Worm (Caenorhabditis elegans) whole organism, dauer: Measurements from ENCODE around the gene gst-7.
"Not testable (repeated sequence)": the region's sequence is repeated elsewhere in the genome, so short reads cannot be mapped to it uniquely, and the experiment has no call there.

Experiments used
- unc-62 ChIP-seq: sonication (generic microtip); optimal IDR thresholded peaks from 2 replicates; lab custom pipeline; 2017; ENCODE audit warnings: missing biosample characterization, missing genetic modification reagents, missing genetic modification characterization

Gene gst-7

ce11 chrII:4869793-4870343 lies 12.0 kb upstream of the gst-7 start:
- TF ChIP-seq unc-62 (GFP tag; lab: Kevin White, UChicago) = no peak

ce11 chrII:4870691-4871090 lies 11.2 kb upstream of the gst-7 start, which contains the start of gene col-20:
TSS of gene col-20 (minus strand) at chrII:4870791.
- TF ChIP-seq unc-62 (GFP tag; lab: Kevin White, UChicago) = no peak

- TF ChIP-seq unc-62 (GFP tag; lab: Kevin White, UChicago) = no peak
These were observed 10.0 kb upstream of the gst-7 start for ce11 chrII:4871834-4872233.

- TF ChIP-seq unc-62 (GFP tag; lab: Kevin White, UChicago) = no peak
These were observed 8.8 kb upstream of the gst-7 start, which contains the start of gene col-73 for ce11 chrII:4873029-4873428. TSS of gene col-73 (minus strand) at chrII:4873129.

ce11 chrII:4874335-4874861 lies 7.5 kb upstream of the gst-7 start, which contains the start of gene F11G11.15:
TSS of gene F11G11.15 (plus strand) at chrII:4874845.
- TF ChIP-seq unc-62 (GFP tag; lab: Kevin White, UChicago) = no peak

ce11 chrII:4876091-4876490 lies 5.8 kb upstream of the gst-7 start, which contains the start of gene F11G11.13:
TSS of gene F11G11.13 (minus strand) at chrII:4876179.
- no peak for TF ChIP-seq unc-62 (GFP tag; lab: Kevin White, UChicago)

ce11 chrII:4879629-4880028 lies 2.2 kb upstream of the gst-7 start, which contains the start of gene gst-6:
TSS of gene gst-6 (plus strand) at chrII:4879891.
- TF ChIP-seq unc-62 (GFP tag; lab: Kevin White, UChicago) = no peak

ce11 chrII:4882498-4882897 lies 636 bp downstream of the gst-7 start:
- TF ChIP-seq unc-62 (GFP tag; lab: Kevin White, UChicago) = no peak

- no peak for TF ChIP-seq unc-62 (GFP tag; lab: Kevin White, UChicago)
These were observed 1.6 kb downstream of the gst-7 start, which contains the start of gene gst-8 for ce11 chrII:4883412-4883811. TSS of gene gst-8 (plus strand) at chrII:4883712.

- no peak for TF ChIP-seq unc-62 (GFP tag; lab: Kevin White, UChicago)
These were observed 2.5 kb downstream of the gst-7 start for ce11 chrII:4884403-4884802.

ce11 chrII:4885976-4886375 lies 4.1 kb downstream of the gst-7 start, which contains the start of gene R05F9.7:
TSS of gene R05F9.7 (plus strand) at chrII:4886276.
- no peak for TF ChIP-seq unc-62 (GFP tag; lab: Kevin White, UChicago)

ce11 chrII:4888527-4889487 lies 6.9 kb downstream of the gst-7 start, which contains the start of gene pgm-1:
TSS of gene pgm-1 (plus strand) at chrII:4889437.
- no peak for TF ChIP-seq unc-62 (GFP tag; lab: Kevin White, UChicago)

ce11 chrII:4891012-4891775 lies 9.3 kb downstream of the gst-7 start, which contains the start of gene gst-9:
TSS of gene gst-9 (plus strand) at chrII:4891585.
- no peak for TF ChIP-seq unc-62 (GFP tag; lab: Kevin White, UChicago)

- TF ChIP-seq unc-62 (GFP tag; lab: Kevin White, UChicago) = no peak
These were observed 10.7 kb downstream of the gst-7 start, which contains the start of gene msp-33 for ce11 chrII:4892594-4892993. TSS of gene msp-33 (minus strand) at chrII:4892694.

ce11 chrII:4898529-4898928 lies 16.7 kb downstream of the gst-7 start, which contains the start of gene msp-32:
TSS of gene msp-32 (plus strand) at chrII:4898829.
- TF ChIP-seq unc-62 (GFP tag; lab: Kevin White, UChicago) = not testable (repeated sequence)
